Worm (Caenorhabditis elegans): ENCODE measurements around the gene sre-39.

DNA sequence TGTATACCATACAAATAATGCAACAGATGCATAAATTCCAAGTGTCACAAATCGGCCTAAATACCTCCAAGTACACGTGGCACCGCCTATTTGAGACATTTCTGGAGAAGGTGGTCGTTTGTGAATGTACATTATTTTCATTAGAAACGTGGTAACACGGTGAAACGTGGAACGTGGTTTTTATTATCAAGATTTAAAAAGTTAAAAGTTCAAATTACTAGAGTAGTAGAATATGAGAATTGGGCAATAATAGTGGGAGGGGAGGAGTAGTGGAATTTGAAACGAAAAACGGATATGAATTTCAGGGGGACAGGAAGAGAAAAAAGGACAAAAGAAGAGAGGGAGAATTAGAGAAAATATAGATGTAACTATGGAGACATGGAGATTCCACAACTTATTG is 31.2 kb upstream of the sre-39 start, which contains the start of gene fut-6:
- TF ChIP-seq dao-5 (tag; optimal IDR thresholded peaks at IDR 0.05) (no peak), W03F9.2 (tag; optimal IDR thresholded peaks at IDR 0.05) (no peak), him-1 (tag; optimal IDR thresholded peaks at IDR 0.05) (no peak)
